Worm (Caenorhabditis elegans) whole organism, L2 larva: ENCODE results near the gene F55G11.2.

Experiments
- F13H6.1 ChIP-seq: sonication (generic microtip); optimal IDR thresholded peaks from 2 replicates; lab custom pipeline; 2016; ENCODE audit warnings: missing genetic modification characterization, missing compliant biosample characterization
- R02D3.7 ChIP-seq: fragments of 150-350 bp; optimal IDR thresholded peaks from 2 replicates; lab custom pipeline; 2014; ENCODE audit warnings: missing biosample characterization, missing genetic modification characterization
- Y55F3AM.14 ChIP-seq: fragments of 200-800 bp; sonication (Bioruptor generic); optimal IDR thresholded peaks from 2 replicates; lab custom pipeline; 2018; ENCODE audit warnings: mild to moderate bottlenecking, missing genetic modification characterization, missing compliant biosample characterization
- ama-1 ChIP-seq: fragments of 150-350 bp; optimal IDR thresholded peaks from 2 replicates; lab custom pipeline; 2018; ENCODE audit warnings: inconsistent platforms
- blmp-1 ChIP-seq: sonication (generic microtip); optimal IDR thresholded peaks from 2 replicates; lab custom pipeline; 2017; ENCODE audit warnings: missing genetic modification characterization, mild to moderate bottlenecking, missing compliant biosample characterization, antibody characterized with exemption, moderate library complexity; ENCODE audit not compliant: insufficient read depth
- ceh-16 ChIP-seq: fragments of 150-350 bp; optimal IDR thresholded peaks from 2 replicates; lab custom pipeline; 2014; ENCODE audit warnings: missing biosample characterization, missing genetic modification characterization
- ceh-82 ChIP-seq: fragments of 150-350 bp; optimal IDR thresholded peaks from 2 replicates; lab custom pipeline; 2014; ENCODE audit warnings: missing biosample characterization, missing genetic modification characterization
- dmd-4 ChIP-seq: sonication (generic microtip); optimal IDR thresholded peaks from 2 replicates; lab custom pipeline; 2017; ENCODE audit warnings: missing biosample characterization, missing genetic modification characterization
- elt-3 ChIP-seq: sonication (generic microtip); optimal IDR thresholded peaks from 2 replicates; lab custom pipeline; 2017; ENCODE audit warnings: missing biosample characterization, missing genetic modification characterization
- fos-1 ChIP-seq: fragments of 150-350 bp; optimal IDR thresholded peaks from 2 replicates; lab custom pipeline; 2014; ENCODE audit warnings: missing biosample characterization, missing genetic modification characterization
- gmeb-1 ChIP-seq: fragments of 150-350 bp; optimal IDR thresholded peaks from 2 replicates; lab custom pipeline; 2014; ENCODE audit warnings: missing biosample characterization, missing genetic modification characterization
- lin-11 ChIP-seq: fragments of 150-350 bp; sonication (generic microtip); optimal IDR thresholded peaks from 2 replicates; lab custom pipeline; 2014; ENCODE audit warnings: missing biosample characterization, missing genetic modification characterization, inconsistent platforms, mixed read lengths
- lin-13 ChIP-seq: fragments of 150-350 bp; optimal IDR thresholded peaks from 2 replicates; lab custom pipeline; 2014; ENCODE audit warnings: missing biosample characterization, missing genetic modification reagents, missing genetic modification characterization
- lin-39 ChIP-seq: fragments of 150-350 bp; optimal IDR thresholded peaks from 2 replicates; lab custom pipeline; 2014; ENCODE audit warnings: missing biosample characterization, missing genetic modification reagents, missing genetic modification characterization
- lsy-2 ChIP-seq, 2 experiments: fragments of 150-350 bp in 1 of 2; sonication (generic microtip) in 1 of 2; optimal IDR thresholded peaks; 2 replicates each; lab custom pipeline; 2014 to 2017; ENCODE audit warnings: missing biosample characterization in 2 of 2, missing genetic modification characterization in 2 of 2
- mab-5 ChIP-seq: fragments of 150-350 bp; optimal IDR thresholded peaks from 2 replicates; lab custom pipeline; 2014; ENCODE audit warnings: missing biosample characterization, missing genetic modification characterization
- mdl-1 ChIP-seq, 2 experiments: fragments of 150-350 bp in 1 of 2; sonication (generic microtip) in 1 of 2; optimal IDR thresholded peaks; 2 replicates each; lab custom pipeline; 2017; ENCODE audit warnings: missing biosample characterization in 2 of 2, missing genetic modification characterization in 2 of 2
- nhr-10 ChIP-seq: sonication (generic microtip); optimal IDR thresholded peaks from 2 replicates; lab custom pipeline; 2017; ENCODE audit warnings: missing biosample characterization, missing genetic modification characterization
- nhr-11 ChIP-seq: fragments of 150-350 bp; optimal IDR thresholded peaks from 2 replicates; lab custom pipeline; 2014; ENCODE audit warnings: missing biosample characterization, missing genetic modification characterization
- nhr-12 ChIP-seq: fragments of 150-350 bp; optimal IDR thresholded peaks from 2 replicates; lab custom pipeline; 2014; ENCODE audit warnings: missing biosample characterization, missing genetic modification characterization
- nhr-129 ChIP-seq: fragments of 150-350 bp; optimal IDR thresholded peaks from 2 replicates; lab custom pipeline; 2014; ENCODE audit warnings: missing biosample characterization, missing genetic modification characterization
- nhr-21 ChIP-seq: fragments of 150-350 bp; optimal IDR thresholded peaks from 2 replicates; lab custom pipeline; 2014; ENCODE audit warnings: missing biosample characterization, missing genetic modification characterization
- nhr-237 ChIP-seq: fragments of 150-350 bp; optimal IDR thresholded peaks from 2 replicates; lab custom pipeline; 2014; ENCODE audit warnings: missing biosample characterization, missing genetic modification characterization
- nhr-6 ChIP-seq: fragments of 150-350 bp; optimal IDR thresholded peaks from 2 replicates; lab custom pipeline; 2014; ENCODE audit warnings: missing biosample characterization, missing genetic modification characterization
- nhr-77 ChIP-seq: fragments of 150-350 bp; optimal IDR thresholded peaks from 2 replicates; lab custom pipeline; 2014; ENCODE audit warnings: missing biosample characterization, missing genetic modification characterization
- peb-1 ChIP-seq: fragments of 150-350 bp; optimal IDR thresholded peaks from 2 replicates; lab custom pipeline; 2014; ENCODE audit warnings: missing biosample characterization, missing genetic modification characterization
- sem-4 ChIP-seq: fragments of 150-350 bp; optimal IDR thresholded peaks from 2 replicates; lab custom pipeline; 2014; ENCODE audit warnings: missing biosample characterization, missing genetic modification reagents, missing genetic modification characterization
- skn-1 ChIP-seq: sonication (generic microtip); optimal IDR thresholded peaks from 2 replicates; lab custom pipeline; 2017; ENCODE audit warnings: missing biosample characterization, missing genetic modification characterization
- sma-3 ChIP-seq: sonication (generic microtip); optimal IDR thresholded peaks from 2 replicates; lab custom pipeline; 2016; ENCODE audit warnings: missing genetic modification reagents, missing genetic modification characterization, missing compliant biosample characterization
- sma-9 ChIP-seq, 2 experiments: fragments of 150-350 bp in 1 of 2; sonication (generic microtip) in 1 of 2; optimal IDR thresholded peaks; 2 replicates each; lab custom pipeline; 2014 to 2016; ENCODE audit warnings: missing genetic modification characterization in 2 of 2, mild to moderate bottlenecking in 1 of 2, missing biosample characterization in 1 of 2, missing compliant biosample characterization in 1 of 2, missing genetic modification reagents in 1 of 2, moderate library complexity in 1 of 2
- unc-55 ChIP-seq: fragments of 150-350 bp; sonication (generic microtip); optimal IDR thresholded peaks from 3 replicates; lab custom pipeline; 2014; ENCODE audit warnings: missing biosample characterization, missing genetic modification reagents, missing genetic modification characterization
- unc-62 ChIP-seq: fragments of 150-350 bp; optimal IDR thresholded peaks from 2 replicates; lab custom pipeline; 2014; ENCODE audit warnings: missing biosample characterization, missing genetic modification reagents, missing genetic modification characterization
- ztf-1 ChIP-seq: fragments of 200-800 bp; sonication (Bioruptor generic); conservative IDR thresholded peaks from 2 replicates; pipeline ENCODE4 v1.3.6; 2022; ENCODE audit warnings: missing genetic modification characterization, missing compliant biosample characterization

Gene F55G11.2

ce11 chrIV:12964648-12965047, 4.4 kb downstream of the F55G11.2 start:
- TF ChIP-seq fos-1 (tag; lab: Kevin White, UChicago) (peak; percentile 56), sma-9 (GFP tag; optimal IDR thresholded peaks at IDR 0.05; lab: Kevin White, UChicago) (peak; percentile 33), sma-9 (tag; optimal IDR thresholded peaks at IDR 0.05; lab: Kevin White, UChicago) (no peak), blmp-1 (tag; lab: Kevin White, UChicago) (no peak), ama-1 (lab: Kevin White, UChicago) (no peak)
- TF ChIP-seq, all 48 proteins: peak for 2

- no peak for TF ChIP-seq nhr-11
- peak; percentile 86 for TF ChIP-seq fos-1 (tag; lab: Kevin White, UChicago)
- TF ChIP-seq skn-1: peak; percentile 43
- TF ChIP-seq ceh-16 (tag; lab: Kevin White, UChicago): no peak
- TF ChIP-seq nhr-237 (tag; lab: Kevin White, UChicago): no peak
- TF ChIP-seq gmeb-1: no peak
- TF ChIP-seq nhr-77 (tag; lab: Kevin White, UChicago): no peak
- no peak for TF ChIP-seq nhr-12 (tag; lab: Kevin White, UChicago)
- peak; percentile 25 for TF ChIP-seq sma-9 (GFP tag; optimal IDR thresholded peaks at IDR 0.05; lab: Kevin White, UChicago)
- TF ChIP-seq sma-9 (tag; optimal IDR thresholded peaks at IDR 0.05; lab: Kevin White, UChicago): no peak
Measured at ce11 chrIV:12962564-12962963, 6.5 kb downstream of the F55G11.2 start, which contains the start of gene F55G11.8. TSS of gene F55G11.8 (plus strand) at chrIV:12962808.

DNA sequence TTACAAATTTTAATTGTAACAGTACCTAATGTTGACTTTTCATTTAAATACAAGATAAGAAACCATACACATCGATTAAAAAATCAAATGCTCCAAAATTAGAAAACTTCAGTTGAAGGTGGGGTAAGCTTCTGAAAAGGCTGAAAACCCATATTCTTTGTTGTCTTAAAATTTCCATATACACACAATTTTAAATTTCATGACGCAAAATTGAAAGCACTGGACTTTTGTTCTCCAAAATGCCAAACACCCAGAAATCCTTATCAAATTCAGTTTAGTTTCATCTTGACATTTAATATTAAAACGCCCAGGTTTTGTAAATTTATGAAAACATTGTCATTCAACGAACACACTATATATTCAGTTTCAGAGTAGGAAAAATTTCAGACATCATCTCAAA, 9.0 kb downstream of the F55G11.2 start, which contains the start of gene F55G11.7:
F55G11.7 (plus strand) TSS at position 301 of the 400 bp plus-strand sequence.
- no peak for TF ChIP-seq ztf-1 (GFP tag; lab: Robert Waterston, UW)
- TF ChIP-seq R02D3.7: no peak
- TF ChIP-seq mab-5 (tag; lab: Kevin White, UChicago): no peak
- no peak for TF ChIP-seq skn-1
- no peak for TF ChIP-seq sma-3 (GFP tag; lab: Kevin White, UChicago)
- no peak for TF ChIP-seq nhr-21 (tag; lab: Kevin White, UChicago)
- no peak for TF ChIP-seq nhr-6 (tag; lab: Kevin White, UChicago)
- TF ChIP-seq dmd-4 (tag; lab: Kevin White, UChicago): no peak
- TF ChIP-seq ceh-82: no peak
- TF ChIP-seq mdl-1 (tag; optimal IDR thresholded peaks at IDR 0.05; lab: Kevin White, UChicago): no peak

ce11 chrIV:12957730-12958129, 11.4 kb downstream of the F55G11.2 start, which contains the start of gene F55G11.6:
TSS of gene F55G11.6 (plus strand) at chrIV:12958030.
- TF ChIP-seq nhr-237 (tag; lab: Kevin White, UChicago) (no peak), ama-1 (lab: Kevin White, UChicago) (no peak), lsy-2 (tag; optimal IDR thresholded peaks at IDR 0.05; lab: Kevin White, UChicago) (no peak), peb-1 (tag; lab: Kevin White, UChicago) (no peak), F13H6.1 (tag; lab: Kevin White, UChicago) (no peak), elt-3 (tag; lab: Kevin White, UChicago) (no peak), lin-39 (tag; lab: Kevin White, UChicago) (no peak), mdl-1 (tag; optimal IDR thresholded peaks at IDR 0.05; lab: Kevin White, UChicago) (no peak), sem-4 (no peak), nhr-129 (tag; lab: Kevin White, UChicago) (no peak), lin-11 (tag; lab: Kevin White, UChicago) (no peak), unc-62 (GFP tag; lab: Kevin White, UChicago) (no peak)

DNA sequence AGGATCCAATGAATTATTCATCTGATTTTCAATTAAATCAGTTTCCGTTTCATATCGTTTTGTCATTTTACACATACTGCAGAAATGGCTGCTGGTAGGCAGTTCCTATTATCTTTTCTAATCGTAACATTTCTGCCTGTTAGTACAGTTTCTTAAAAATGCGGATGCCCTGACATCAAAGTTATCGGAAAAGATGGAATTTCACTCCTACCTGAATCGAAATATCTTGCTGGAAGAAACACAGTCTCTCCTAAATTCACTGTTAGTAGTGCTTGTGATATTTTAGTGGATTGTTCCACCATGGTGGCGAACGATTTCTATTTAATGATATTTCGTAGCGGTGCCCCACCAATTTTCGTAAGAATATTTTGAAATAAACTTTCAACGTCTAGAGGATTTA, 20.6 kb downstream of the F55G11.2 start, which contains the start of gene F55G11.10:
F55G11.10 (plus strand) TSS at position 301 of the 400 bp plus-strand sequence.
- TF ChIP-seq sma-9 (GFP tag; optimal IDR thresholded peaks at IDR 0.05; lab: Kevin White, UChicago): no peak
- no peak for TF ChIP-seq sma-9 (tag; optimal IDR thresholded peaks at IDR 0.05; lab: Kevin White, UChicago)
- no peak for TF ChIP-seq nhr-21 (tag; lab: Kevin White, UChicago)
- no peak for TF ChIP-seq gmeb-1
- TF ChIP-seq nhr-10 (tag; lab: Kevin White, UChicago): no peak
- TF ChIP-seq unc-55 (GFP tag; lab: Kevin White, UChicago): no peak
- no peak for TF ChIP-seq Y55F3AM.14
- no peak for TF ChIP-seq nhr-129 (tag; lab: Kevin White, UChicago)
- no peak for TF ChIP-seq lin-11 (tag; lab: Kevin White, UChicago)
- TF ChIP-seq F13H6.1 (tag; lab: Kevin White, UChicago): no peak
- no peak for TF ChIP-seq ztf-1 (GFP tag; lab: Robert Waterston, UW)
- no peak for TF ChIP-seq nhr-237 (tag; lab: Kevin White, UChicago)
- TF ChIP-seq lin-13 (GFP tag; lab: Kevin White, UChicago): no peak
